Fruit fly (Drosophila melanogaster) whole organism, pupa: ENCODE measurements around the gene CG8135.

ENCODE experiments used
- CG10348 ChIP-seq: fragments of 200-800 bp; sonication (Bioruptor generic); IDR thresholded peaks from 2 replicates; pipeline ENCODE4 v1.3.6; 2022; ENCODE audit warnings: missing biosample characterization, missing genetic modification characterization
- CG17806 ChIP-seq: fragments of 200-800 bp; sonication (Bioruptor generic); optimal IDR thresholded peaks from 2 replicates; lab custom pipeline; 2018; ENCODE audit warnings: missing biosample characterization, mild to moderate bottlenecking, missing genetic modification characterization, moderate library complexity
- CG34367 ChIP-seq: fragments of 200-800 bp; sonication (Bioruptor generic); optimal IDR thresholded peaks from 2 replicates; lab custom pipeline; 2018; ENCODE audit warnings: missing biosample characterization, mild to moderate bottlenecking, missing genetic modification characterization
- CG4496 ChIP-seq: fragments of 200-800 bp; sonication (Bioruptor generic); IDR thresholded peaks from 3 replicates; pipeline ENCODE4 v1.3.6; 2022; ENCODE audit warnings: missing biosample characterization, missing genetic modification characterization
- CG8159 ChIP-seq: fragments of 200-800 bp; sonication (Bioruptor generic); optimal IDR thresholded peaks from 3 replicates; lab custom pipeline; 2018; ENCODE audit warnings: missing biosample characterization, mild to moderate bottlenecking, missing genetic modification characterization, moderate library complexity
- CG9948 ChIP-seq: fragments of 200-800 bp; sonication (Bioruptor generic); optimal IDR thresholded peaks from 2 replicates; lab custom pipeline; 2018; ENCODE audit warnings: missing biosample characterization, mild to moderate bottlenecking, missing genetic modification characterization, moderate library complexity
- D1 ChIP-seq: fragments of 200-800 bp; sonication (Bioruptor generic); optimal IDR thresholded peaks from 2 replicates; lab custom pipeline; 2018; ENCODE audit warnings: missing biosample characterization, mild to moderate bottlenecking, missing genetic modification characterization, moderate library complexity
- EcR ChIP-seq: fragments of 200-800 bp; sonication (Bioruptor generic); optimal IDR thresholded peaks from 3 replicates; lab custom pipeline; 2019; ENCODE audit warnings: missing biosample characterization, missing genetic modification characterization, mild to moderate bottlenecking, moderate library complexity, missing genetic modification reagents
- Ets98B ChIP-seq: fragments of 200-800 bp; sonication (Bioruptor generic); IDR thresholded peaks from 2 replicates; pipeline ENCODE4 v1.3.6; 2022; ENCODE audit warnings: missing biosample characterization, missing genetic modification characterization
- Pif1A ChIP-seq: fragments of 200-800 bp; sonication (Bioruptor generic); optimal IDR thresholded peaks from 3 replicates; lab custom pipeline; 2016; ENCODE audit warnings: missing biosample characterization, missing genetic modification characterization
- Pif1B ChIP-seq: fragments of 200-800 bp; sonication (Bioruptor generic); optimal IDR thresholded peaks from 3 replicates; lab custom pipeline; 2016; ENCODE audit warnings: missing biosample characterization, missing genetic modification characterization
- fd96Ca ChIP-seq: fragments of 200-800 bp; sonication (Bioruptor generic); IDR thresholded peaks from 3 replicates; pipeline ENCODE4 v1.3.6; 2022; ENCODE audit warnings: missing biosample characterization, missing genetic modification characterization
- gl ChIP-seq: fragments of 200-800 bp; sonication (Bioruptor generic); optimal IDR thresholded peaks from 2 replicates; lab custom pipeline; 2018; ENCODE audit warnings: missing biosample characterization, mild to moderate bottlenecking, missing genetic modification characterization

dm6 chr3R:9433774-9434173 lies 29.6 kb downstream of the CG8135 start:
- no peak for TF ChIP-seq CG10348 (GFP tag; lab: Robert Waterston, UW)
- TF ChIP-seq Pif1A (GFP tag; lab: Kevin White, UChicago), result no peak
- no peak for TF ChIP-seq EcR (GFP tag; lab: Kevin White, UChicago)
- TF ChIP-seq Ets98B, result no peak
- TF ChIP-seq Pif1B (GFP tag; lab: Kevin White, UChicago), result no peak
- TF ChIP-seq CG8159, result no peak
- TF ChIP-seq CG9948, result no peak
- TF ChIP-seq D1, result no peak
- TF ChIP-seq fd96Ca (GFP tag; lab: Robert Waterston, UW), result no peak
- no peak for TF ChIP-seq CG34367 (tag; lab: Kevin White, UChicago)
- no peak for TF ChIP-seq CG17806 (tag; lab: Kevin White, UChicago)
- no peak for TF ChIP-seq CG4496
- no peak for TF ChIP-seq gl (tag; lab: Kevin White, UChicago)
